Worm (Caenorhabditis elegans) whole organism, L2 larva: ENCODE measurements around the gene vha-1.

ENCODE experiments used
- aly-2 ChIP-seq: fragments of 150-350 bp; optimal IDR thresholded peaks from 2 replicates; lab custom pipeline; 2014; ENCODE audit warnings: missing biosample characterization, missing genetic modification characterization
- nhr-11 ChIP-seq: fragments of 150-350 bp; optimal IDR thresholded peaks from 2 replicates; lab custom pipeline; 2014; ENCODE audit warnings: missing biosample characterization, missing genetic modification characterization
- skn-1 ChIP-seq: sonication (generic microtip); optimal IDR thresholded peaks from 2 replicates; lab custom pipeline; 2017; ENCODE audit warnings: missing biosample characterization, missing genetic modification characterization
- unc-39 ChIP-seq: fragments of 150-350 bp; optimal IDR thresholded peaks from 2 replicates; lab custom pipeline; 2014; ENCODE audit warnings: missing biosample characterization, missing genetic modification characterization
- unc-62 ChIP-seq: fragments of 150-350 bp; optimal IDR thresholded peaks from 2 replicates; lab custom pipeline; 2014; ENCODE audit warnings: missing biosample characterization, missing genetic modification reagents, missing genetic modification characterization

ce11 chrIII:9817087-9817612 is 36.1 kb downstream of the vha-1 start, which contains the start of gene cnx-1:
- no peak for TF ChIP-seq unc-62
- no peak for TF ChIP-seq unc-39 (tag; lab: Kevin White, UChicago)
- TF ChIP-seq nhr-11 (tag; lab: Kevin White, UChicago) = no peak
- no peak for TF ChIP-seq aly-2 (tag; lab: Kevin White, UChicago)
- TF ChIP-seq skn-1 (tag; lab: Kevin White, UChicago) = no peak
